Fruit fly (Drosophila melanogaster) whole organism, embryonic: ENCODE data around the gene CG5861.

Experiments used
- CG11504 ChIP-seq: fragments of 200-800 bp; sonication (Bioruptor generic); optimal IDR thresholded peaks from 3 replicates; lab custom pipeline; 2019; ENCODE audit warnings: missing biosample characterization, mild to moderate bottlenecking, missing genetic modification characterization, moderate library complexity
- CG13424 ChIP-seq: fragments of 200-800 bp; sonication (Bioruptor generic); optimal IDR thresholded peaks from 2 replicates; lab custom pipeline; 2019; ENCODE audit warnings: missing biosample characterization, mild to moderate bottlenecking, missing genetic modification characterization, moderate library complexity
- CG14050 ChIP-seq: fragments of 200-800 bp; sonication (Bioruptor generic); IDR thresholded peaks from 3 replicates; pipeline ENCODE4 v1.3.6; 2022; ENCODE audit warnings: missing biosample characterization, missing genetic modification characterization
- CG17568 ChIP-seq: fragments of 200-800 bp; sonication (Bioruptor generic); optimal IDR thresholded peaks from 2 replicates; lab custom pipeline; 2018; ENCODE audit warnings: missing biosample characterization, mild to moderate bottlenecking, missing genetic modification characterization, moderate library complexity
- CG17612 ChIP-seq: fragments of 200-800 bp; sonication (Bioruptor generic); IDR thresholded peaks from 2 replicates; pipeline ENCODE4 v1.3.6; 2022; ENCODE audit warnings: missing biosample characterization, missing genetic modification characterization
- CG18476 ChIP-seq: fragments of 200-800 bp; sonication (Bioruptor generic); optimal IDR thresholded peaks from 2 replicates; lab custom pipeline; 2016; ENCODE audit warnings: missing biosample characterization, mild to moderate bottlenecking, missing genetic modification characterization
- CG2678 ChIP-seq: fragments of 200-800 bp; sonication (Bioruptor generic); optimal IDR thresholded peaks from 3 replicates; lab custom pipeline; 2019; ENCODE audit warnings: missing biosample characterization, mild to moderate bottlenecking, missing genetic modification characterization, moderate library complexity
- CG2875 ChIP-seq: fragments of 200-800 bp; sonication (Bioruptor generic); optimal IDR thresholded peaks from 2 replicates; lab custom pipeline; 2017; ENCODE audit warnings: missing biosample characterization, mild to moderate bottlenecking, missing genetic modification characterization, missing genetic modification reagents
- CG30020 ChIP-seq: fragments of 200-800 bp; optimal IDR thresholded peaks from 2 replicates; lab custom pipeline; 2019; ENCODE audit warnings: missing biosample characterization, mild to moderate bottlenecking, missing genetic modification characterization, moderate library complexity
- CG3065 ChIP-seq: fragments of 200-800 bp; sonication (Bioruptor generic); optimal IDR thresholded peaks from 2 replicates; lab custom pipeline; 2016; ENCODE audit warnings: missing biosample characterization, missing genetic modification characterization
- CG31441 ChIP-seq: fragments of 200-800 bp; sonication (Bioruptor generic); IDR thresholded peaks from 2 replicates; pipeline ENCODE4 v1.3.6; 2022; ENCODE audit warnings: missing biosample characterization, missing genetic modification characterization
- CG33213 ChIP-seq: fragments of 200-800 bp; sonication (Bioruptor generic); optimal IDR thresholded peaks from 3 replicates; lab custom pipeline; 2016; ENCODE audit warnings: missing biosample characterization, missing genetic modification characterization
- CG3838 ChIP-seq: fragments of 200-800 bp; sonication (Bioruptor generic); optimal IDR thresholded peaks from 3 replicates; lab custom pipeline; 2016; ENCODE audit warnings: missing biosample characterization, missing genetic modification characterization
- CG4360 ChIP-seq: fragments of 200-800 bp; sonication (Bioruptor generic); IDR thresholded peaks from 2 replicates; pipeline ENCODE4 v1.3.6; 2022; ENCODE audit warnings: missing biosample characterization, missing genetic modification characterization
- CG7556 ChIP-seq: fragments of 200-800 bp; sonication (Bioruptor generic); optimal IDR thresholded peaks from 2 replicates; lab custom pipeline; 2017; ENCODE audit warnings: missing biosample characterization, mild to moderate bottlenecking, missing genetic modification characterization
- CG7839 ChIP-seq: fragments of 200-800 bp; sonication (Bioruptor generic); optimal IDR thresholded peaks from 3 replicates; lab custom pipeline; 2018; ENCODE audit warnings: missing biosample characterization, mild to moderate bottlenecking, missing genetic modification characterization, moderate library complexity
- CG7928 ChIP-seq: fragments of 200-800 bp; sonication (Bioruptor generic); optimal IDR thresholded peaks from 2 replicates; lab custom pipeline; 2017; ENCODE audit warnings: missing biosample characterization, mild to moderate bottlenecking, missing genetic modification characterization
- CG8290 ChIP-seq, 3 experiments: fragments of 200-800 bp; sonication (Bioruptor generic); optimal IDR thresholded peaks; 2 replicates each; lab custom pipeline; 2016 to 2019; ENCODE audit warnings: missing biosample characterization in 3 of 3, missing genetic modification characterization in 3 of 3, mild to moderate bottlenecking in 2 of 3, moderate library complexity in 1 of 3
- CG9215 ChIP-seq: fragments of 200-800 bp; sonication (Bioruptor generic); IDR thresholded peaks from 2 replicates; pipeline ENCODE4 v1.3.6; 2022; ENCODE audit warnings: missing biosample characterization, missing genetic modification characterization
- CG9817 ChIP-seq: fragments of 200-800 bp; sonication (Bioruptor generic); optimal IDR thresholded peaks from 2 replicates; lab custom pipeline; 2018; ENCODE audit warnings: missing biosample characterization, mild to moderate bottlenecking, missing genetic modification characterization, moderate library complexity
- CG9876 ChIP-seq: fragments of 200-800 bp; sonication (Bioruptor generic); optimal IDR thresholded peaks from 2 replicates; lab custom pipeline; 2016; ENCODE audit warnings: missing biosample characterization, missing genetic modification characterization
- Doc2 ChIP-seq: fragments of 200-800 bp; sonication (Bioruptor generic); IDR thresholded peaks from 2 replicates; pipeline ENCODE4 v1.3.6; 2022; ENCODE audit warnings: missing biosample characterization, missing genetic modification characterization
- HLH3B ChIP-seq: fragments of 200-800 bp; sonication (Bioruptor generic); IDR thresholded peaks from 2 replicates; pipeline ENCODE4 v1.3.6; 2022; ENCODE audit warnings: missing biosample characterization, missing genetic modification characterization
- MTF-1 ChIP-seq: fragments of 200-800 bp; sonication (Bioruptor generic); optimal IDR thresholded peaks from 2 replicates; lab custom pipeline; 2018; ENCODE audit warnings: missing biosample characterization, mild to moderate bottlenecking, missing genetic modification characterization, borderline replicate concordance
- Opbp ChIP-seq: fragments of 200-800 bp; sonication (Bioruptor generic); IDR thresholded peaks from 3 replicates; pipeline ENCODE4 v1.3.6; 2022; ENCODE audit warnings: missing biosample characterization, missing genetic modification characterization; ENCODE audit not compliant: partially characterized antibody
- Spps ChIP-seq: fragments of 200-800 bp; sonication (Bioruptor generic); optimal IDR thresholded peaks from 2 replicates; lab custom pipeline; 2018; ENCODE audit warnings: missing biosample characterization, mild to moderate bottlenecking, missing genetic modification characterization
- ap ChIP-seq: fragments of 200-800 bp; sonication (Bioruptor generic); IDR thresholded peaks from 2 replicates; pipeline ENCODE4 v1.3.6; 2022; ENCODE audit warnings: missing biosample characterization, missing genetic modification characterization
- bbx ChIP-seq: fragments of 200-800 bp; sonication (Bioruptor generic); IDR thresholded peaks from 2 replicates; pipeline ENCODE4 v1.3.6; 2022; ENCODE audit warnings: missing biosample characterization, missing genetic modification characterization; ENCODE audit not compliant: partially characterized antibody
- br ChIP-seq: fragments of >200 bp; optimal IDR thresholded peaks from 2 replicates; lab custom pipeline; 2017
- chn ChIP-seq: fragments of 200-800 bp; sonication (Bioruptor generic); optimal IDR thresholded peaks from 2 replicates; lab custom pipeline; 2016; ENCODE audit warnings: missing biosample characterization, missing genetic modification characterization
- crc ChIP-seq: fragments of 200-800 bp; sonication (Bioruptor generic); optimal IDR thresholded peaks from 2 replicates; lab custom pipeline; 2016; ENCODE audit warnings: missing biosample characterization, missing genetic modification characterization
- crol ChIP-seq: fragments of 200-800 bp; sonication (Bioruptor generic); IDR thresholded peaks from 2 replicates; pipeline ENCODE4 v1.3.6; 2022; ENCODE audit warnings: missing biosample characterization, missing genetic modification characterization
- dan ChIP-seq: fragments of 200-800 bp; sonication (Bioruptor generic); IDR thresholded peaks from 2 replicates; pipeline ENCODE4 v1.3.6; 2022; ENCODE audit warnings: missing biosample characterization, missing genetic modification characterization
- dati ChIP-seq: fragments of 200-800 bp; sonication (Bioruptor generic); IDR thresholded peaks from 2 replicates; pipeline ENCODE4 v1.3.6; 2022; ENCODE audit warnings: missing biosample characterization, missing genetic modification characterization
- en ChIP-seq: fragments of 200-800 bp; sonication (Bioruptor generic); optimal IDR thresholded peaks from 2 replicates; lab custom pipeline; 2016; ENCODE audit warnings: missing biosample characterization, missing genetic modification characterization
- gfzf ChIP-seq: fragments of 200-800 bp; sonication (Bioruptor generic); optimal IDR thresholded peaks from 2 replicates; lab custom pipeline; 2016; ENCODE audit warnings: missing biosample characterization, mild to moderate bottlenecking, missing genetic modification characterization, moderate library complexity
- her ChIP-seq: fragments of 200-800 bp; sonication (Bioruptor generic); optimal IDR thresholded peaks from 2 replicates; lab custom pipeline; 2016; ENCODE audit warnings: missing biosample characterization, missing genetic modification characterization
- hkb ChIP-seq, 2 experiments: fragments of 200-800 bp in 1 of 2; fragments of >200 bp in 1 of 2; sonication (Bioruptor generic) in 1 of 2; IDR thresholded peaks in 1 of 2; optimal IDR thresholded peaks in 1 of 2; 2 replicates each; pipeline versions ENCODE4 v1.3.6 to Lab custom; 2017 to 2022; ENCODE audit warnings: missing biosample characterization in 1 of 2, missing genetic modification characterization in 1 of 2
- kah ChIP-seq: fragments of 200-800 bp; sonication (Bioruptor generic); optimal IDR thresholded peaks from 2 replicates; lab custom pipeline; 2018; ENCODE audit warnings: missing biosample characterization, mild to moderate bottlenecking, missing genetic modification characterization
- klu ChIP-seq: fragments of 200-800 bp; sonication (Bioruptor generic); IDR thresholded peaks from 2 replicates; pipeline ENCODE4 v1.3.6; 2022; ENCODE audit warnings: missing biosample characterization, missing genetic modification characterization
- lab ChIP-seq: fragments of 200-800 bp; sonication (Bioruptor generic); optimal IDR thresholded peaks from 3 replicates; lab custom pipeline; 2017; ENCODE audit warnings: missing biosample characterization, missing genetic modification characterization, mild to moderate bottlenecking, moderate library complexity, missing genetic modification reagents
- lmd ChIP-seq: fragments of 200-800 bp; sonication (Bioruptor generic); IDR thresholded peaks from 2 replicates; pipeline ENCODE4 v1.3.6; 2022; ENCODE audit warnings: missing biosample characterization, missing genetic modification characterization
- nerfin-1 ChIP-seq: fragments of 200-800 bp; sonication (Bioruptor generic); optimal IDR thresholded peaks from 3 replicates; lab custom pipeline; 2019; ENCODE audit warnings: missing biosample characterization, mild to moderate bottlenecking, missing genetic modification characterization, moderate library complexity
- pfk ChIP-seq: fragments of 200-800 bp; sonication (Bioruptor generic); optimal IDR thresholded peaks from 2 replicates; lab custom pipeline; 2018; ENCODE audit warnings: missing biosample characterization, mild to moderate bottlenecking, missing genetic modification characterization, moderate library complexity
- prd ChIP-seq, 3 experiments: fragments of >200 bp in 2 of 3; fragments of 200-800 bp in 1 of 3; sonication (Bioruptor generic) in 1 of 3; optimal IDR thresholded peaks in 2 of 3; IDR thresholded peaks in 1 of 3; 2 replicates in 2 of 3; 3 replicates in 1 of 3; pipeline versions ENCODE4 v1.3.6 to Lab custom; 2017 to 2022; ENCODE audit warnings: missing biosample characterization in 1 of 3, missing genetic modification characterization in 1 of 3
- tgo ChIP-seq: fragments of 200-800 bp; sonication (Bioruptor generic); IDR thresholded peaks from 3 replicates; pipeline ENCODE4 v1.3.6; 2022; ENCODE audit warnings: missing biosample characterization, missing genetic modification characterization
- unc-4 ChIP-seq: fragments of 200-800 bp; sonication (Bioruptor generic); IDR thresholded peaks from 2 replicates; pipeline ENCODE4 v1.3.6; 2022; ENCODE audit warnings: missing biosample characterization, missing genetic modification characterization; ENCODE audit not compliant: partially characterized antibody
- z ChIP-seq: fragments of 200-800 bp; sonication (Bioruptor generic); IDR thresholded peaks from 3 replicates; pipeline ENCODE4 v1.3.6; 2022; ENCODE audit warnings: missing biosample characterization, missing genetic modification characterization
- zen2 ChIP-seq: fragments of 200-800 bp; sonication (Bioruptor generic); IDR thresholded peaks from 3 replicates; pipeline ENCODE4 v1.3.6; 2022; ENCODE audit warnings: missing biosample characterization, missing genetic modification characterization; ENCODE audit not compliant: partially characterized antibody

Gene CG5861

DNA sequence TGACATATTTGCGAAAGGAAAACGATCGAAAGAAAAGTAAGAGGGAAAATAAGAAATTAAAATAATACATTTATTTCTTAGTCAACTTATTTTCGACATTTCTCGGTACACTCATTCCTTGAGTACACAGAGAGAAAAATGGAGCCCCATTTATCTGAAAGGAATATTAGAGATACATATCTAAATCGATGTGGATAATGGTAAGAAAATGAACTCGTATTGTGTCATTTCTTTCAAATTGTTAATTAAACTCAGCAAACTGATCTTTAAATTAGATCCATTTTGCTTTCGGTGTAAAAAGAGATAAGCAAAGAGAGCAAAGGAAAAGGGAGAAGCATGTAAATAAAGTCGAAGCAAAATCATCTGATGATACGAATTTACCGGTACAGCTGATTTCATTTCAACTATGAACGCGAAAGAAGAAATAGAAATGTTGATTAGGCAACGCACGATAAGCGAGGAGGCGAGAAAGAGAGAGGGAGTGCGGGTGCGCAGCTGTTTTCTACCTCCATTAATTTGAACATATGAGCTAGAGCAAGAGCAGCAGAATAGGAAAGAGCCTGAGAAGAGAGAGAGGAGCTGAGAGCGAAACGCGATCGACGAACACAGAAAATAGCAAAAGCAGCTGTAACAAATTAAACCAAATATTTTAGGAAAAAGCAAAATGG lies 21.3 kb downstream of the CG5861 start (continued):
- TF ChIP-seq CG2875 (peak; percentile 81), CG9876 (GFP tag; lab: Kevin White, UChicago) (peak; percentile 81), z (GFP tag; lab: Robert Waterston, UW) (no peak), bbx (GFP tag; lab: Robert Waterston, UW) (no peak), CG9817 (tag; lab: Kevin White, UChicago) (peak; percentile 82), lmd (no peak), HLH3B (GFP tag; lab: Robert Waterston, UW) (no peak), CG7556 (GFP tag; lab: Kevin White, UChicago) (no peak), nerfin-1 (tag; lab: Kevin White, UChicago) (peak; percentile 73), ap (no peak), CG9215 (GFP tag; lab: Robert Waterston, UW) (no peak), CG3065 (peak; percentile 76), MTF-1 (GFP tag; lab: Kevin White, UChicago) (peak; percentile 67), CG3838 (GFP tag; lab: Kevin White, UChicago) (peak; percentile 75), crc (GFP tag; lab: Kevin White, UChicago) (peak; percentile 81), hkb (optimal IDR thresholded peaks at IDR 0.05; lab: Kevin White, UChicago) (no peak), hkb (GFP tag; IDR thresholded peaks at IDR 0.05; lab: Robert Waterston, UW) (no peak), chn (peak; percentile 89), pfk (GFP tag; lab: Kevin White, UChicago) (peak; percentile 84), CG7928 (GFP tag; lab: Kevin White, UChicago) (peak; percentile 32), CG2678 (tag; lab: Kevin White, UChicago) (peak; percentile 92), klu (GFP tag; lab: Robert Waterston, UW) (no peak), tgo (GFP tag; lab: Robert Waterston, UW) (no peak), CG8290 (GFP tag; optimal IDR thresholded peaks at IDR 0.05; lab: Kevin White, UChicago) (peak; percentile 32), CG8290 (tag; optimal IDR thresholded peaks at IDR 0.05; lab: Kevin White, UChicago) (peak in 1 of 2 experiments; percentile 93), CG13424 (tag; lab: Kevin White, UChicago) (peak; percentile 87), CG30020 (tag; lab: Kevin White, UChicago) (no peak), CG7839 (peak; percentile 92), CG17568 (GFP tag; lab: Kevin White, UChicago) (peak; percentile 67), en (GFP tag; lab: Kevin White, UChicago) (peak; percentile 67), CG4360 (GFP tag; lab: Robert Waterston, UW) (no peak), prd (optimal IDR thresholded peaks at IDR 0.05; lab: Kevin White, UChicago) (no peak), prd (GFP tag; IDR thresholded peaks at IDR 0.05; lab: Robert Waterston, UW) (no peak), lab (GFP tag; lab: Kevin White, UChicago) (peak; percentile 91), gfzf (no peak), zen2 (GFP tag; lab: Robert Waterston, UW) (no peak), kah (GFP tag; lab: Kevin White, UChicago) (peak; percentile 68), CG33213 (peak; percentile 82), CG18476 (GFP tag; lab: Kevin White, UChicago) (peak; percentile 84), crol (no peak), CG31441 (GFP tag; lab: Robert Waterston, UW) (no peak), CG14050 (GFP tag; lab: Robert Waterston, UW) (no peak), CG11504 (tag; lab: Kevin White, UChicago) (peak; percentile 88), unc-4 (GFP tag; lab: Robert Waterston, UW) (no peak), br (lab: Kevin White, UChicago) (no peak), Opbp (no peak), dati (no peak), her (GFP tag; lab: Kevin White, UChicago) (peak; percentile 87), dan (GFP tag; lab: Robert Waterston, UW) (no peak), Doc2 (GFP tag; lab: Robert Waterston, UW) (no peak), Spps (tag; lab: Kevin White, UChicago) (peak; percentile 87), CG17612 (GFP tag; lab: Robert Waterston, UW) (no peak)
